Worm (Caenorhabditis elegans) whole organism, early embryonic: ENCODE data around the gene cht-5.

Experiments
- aly-1 ChIP-seq: sonication (generic microtip); optimal IDR thresholded peaks from 2 replicates; lab custom pipeline; 2016; ENCODE audit warnings: missing genetic modification characterization, missing compliant biosample characterization
- tbx-11 ChIP-seq: fragments of 200-800 bp; sonication (Bioruptor generic); IDR thresholded peaks from 2 replicates; pipeline ENCODE4 v1.3.6; 2022; ENCODE audit warnings: missing genetic modification characterization, missing compliant biosample characterization
- tbx-37 ChIP-seq: fragments of 200-800 bp; sonication (Bioruptor generic); conservative IDR thresholded peaks from 2 replicates; pipeline ENCODE4 v1.3.6; 2022; ENCODE audit warnings: missing genetic modification reagents, missing genetic modification characterization, missing compliant biosample characterization

DNA sequence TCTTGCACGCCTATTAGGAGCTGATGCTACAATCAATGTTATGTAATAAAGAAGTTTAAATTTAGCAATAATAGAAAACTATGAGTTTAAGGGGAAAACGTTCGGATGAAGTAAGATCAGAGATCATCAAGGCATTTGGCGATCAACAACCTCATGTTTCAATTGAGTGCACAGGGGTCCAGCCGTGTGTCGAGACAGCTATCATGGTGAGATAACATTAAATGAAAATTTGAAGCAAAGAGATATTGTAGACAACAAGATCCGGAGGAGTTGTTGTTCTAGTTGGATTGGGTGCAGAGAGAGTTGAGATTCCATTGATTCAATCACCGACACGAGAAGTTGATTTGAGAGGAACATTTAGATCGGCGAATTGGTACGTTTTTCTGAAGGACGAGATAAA is 28.3 kb upstream of the cht-5 start:
- TF ChIP-seq tbx-11 (GFP tag; lab: Robert Waterston, UW): no peak
- TF ChIP-seq tbx-37: no peak
- no peak for TF ChIP-seq aly-1 (tag; lab: Kevin White, UChicago)
